Fruit fly (Drosophila melanogaster): Measurements from ENCODE around the gene CG4198.
A peak's percentile ranks its signal among the peaks of the same experiment; 100 is the strongest.

The CG4198 gene

DNA sequence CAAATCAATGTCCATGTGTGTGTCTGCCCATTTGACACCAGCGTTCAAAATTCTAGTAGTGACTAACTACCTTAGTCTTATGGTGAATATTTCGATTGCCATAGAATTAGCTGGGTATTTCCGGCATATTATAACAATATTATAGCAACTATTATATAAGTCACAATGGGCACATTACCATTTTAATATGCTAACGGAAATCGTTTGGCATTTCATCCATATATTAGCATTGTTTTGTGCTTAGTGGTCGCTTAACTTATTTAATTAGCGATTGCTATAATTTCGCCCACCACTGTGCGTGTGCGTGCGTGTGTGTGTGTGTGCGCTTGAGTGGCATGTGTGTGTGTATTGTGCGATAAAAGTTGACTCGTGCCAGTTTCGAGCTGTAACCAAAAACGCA is 23.7 kb downstream of the CG4198 start (continued):
- TF ChIP-seq tx (GFP tag; optimal IDR thresholded peaks at IDR 0.05) = no peak
- TF ChIP-seq CG17829 (tag; optimal IDR thresholded peaks at IDR 0.05) = peak; percentile 4
- TF ChIP-seq CG15269 (tag; optimal IDR thresholded peaks at IDR 0.05) = peak; percentile 58
- TF ChIP-seq CG10267 (tag; optimal IDR thresholded peaks at IDR 0.05) = no peak
- TF ChIP-seq CG17359 (tag; optimal IDR thresholded peaks at IDR 0.05) = peak; percentile 63
- no peak for TF ChIP-seq Dip3 (GFP tag; optimal IDR thresholded peaks at IDR 0.05)
- peak; percentile 37 for TF ChIP-seq schlank (tag; optimal IDR thresholded peaks at IDR 0.05)
- peak; percentile 35 for TF ChIP-seq zfh2 (GFP tag; optimal IDR thresholded peaks at IDR 0.05)
- 0 out of 2 replicates have a peak, but pooled peaks have one; percentile 27 for TF ChIP-seq onecut (GFP tag; IDR thresholded peaks at IDR 0.05)
- no peak for TF ChIP-seq cad (GFP tag; optimal IDR thresholded peaks at IDR 0.05)
- peak; percentile 21 for TF ChIP-seq nmo (GFP tag; optimal IDR thresholded peaks at IDR 0.05)
- peak; percentile 52; the same call in 1 of the 2 replicates for TF ChIP-seq Rfx (GFP tag; IDR thresholded peaks at IDR 0.05)
- TF ChIP-seq Abd-B (GFP tag; optimal IDR thresholded peaks at IDR 0.05) = peak; percentile 27
- peak; percentile 59 for TF ChIP-seq CG9817 (tag; optimal IDR thresholded peaks at IDR 0.05)
- peak; percentile 71 for TF ChIP-seq Hand (GFP tag; optimal IDR thresholded peaks at IDR 0.05)
- TF ChIP-seq Hr3 (GFP tag; optimal IDR thresholded peaks at IDR 0.05) = no peak
- no peak for TF ChIP-seq sens (GFP tag)

DNA sequence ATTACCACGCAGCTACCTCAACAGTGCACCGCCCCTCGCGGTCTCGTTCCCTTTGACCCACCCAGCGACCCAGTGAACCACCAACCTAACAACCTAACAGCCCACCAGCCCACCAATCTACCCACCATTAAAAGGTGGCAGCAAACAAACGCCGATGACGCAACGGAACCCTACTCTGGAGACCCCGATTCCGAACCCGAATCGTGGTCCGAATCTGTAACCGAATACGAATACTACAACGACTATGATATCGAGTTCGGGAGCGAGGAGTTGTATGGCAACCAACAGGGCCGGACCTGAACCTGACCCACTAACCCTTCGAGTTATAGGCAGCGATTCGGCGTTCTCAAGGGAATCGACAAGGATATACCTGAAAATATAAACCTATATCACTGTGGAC is 24.3 kb downstream of the CG4198 start:
- TF ChIP-seq CG13894 (tag; optimal IDR thresholded peaks at IDR 0.05) (peak; percentile 98), crol (GFP tag; IDR thresholded peaks at IDR 0.05) (peak; percentile 58), seq (GFP tag; IDR thresholded peaks at IDR 0.05) (no peak), Deaf1 (tag; optimal IDR thresholded peaks at IDR 0.05) (peak; percentile 53)

DNA sequence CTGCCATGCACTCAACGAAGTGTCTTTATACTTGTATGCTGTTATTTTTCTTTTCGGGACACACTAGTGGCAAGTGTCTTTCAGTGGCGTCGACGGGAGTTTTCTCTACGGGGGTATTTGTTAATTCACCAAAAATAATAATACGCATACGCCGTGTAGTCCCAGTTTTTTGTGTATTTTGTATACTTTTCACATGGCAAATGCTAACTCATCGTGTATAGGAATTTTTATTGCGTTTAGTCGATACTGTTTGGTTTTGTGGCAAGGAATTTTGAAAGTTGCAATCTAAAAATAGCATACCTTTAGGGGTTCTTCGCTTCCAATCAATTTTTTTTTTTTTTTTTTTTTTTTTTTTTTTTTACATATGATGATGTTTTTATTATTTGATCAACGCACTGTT is 25.4 kb downstream of the CG4198 start:
- TF ChIP-seq Sry-δ (GFP tag; optimal IDR thresholded peaks at IDR 0.05) (no peak), dmrt99B (tag; optimal IDR thresholded peaks at IDR 0.05) (peak; percentile 4), CG11504 (tag; optimal IDR thresholded peaks at IDR 0.05) (peak; percentile 13), gem (tag; optimal IDR thresholded peaks at IDR 0.05) (peak; percentile 17), CG15601 (tag; optimal IDR thresholded peaks at IDR 0.05) (no peak), CG18764 (GFP tag; optimal IDR thresholded peaks at IDR 0.05) (no peak), row (GFP tag; IDR thresholded peaks at IDR 0.05) (peak; percentile 28; the same call in 1 of the 3 replicates), Ptx1 (GFP tag; IDR thresholded peaks at IDR 0.05) (no peak), sens (GFP tag) (peak; percentile 57), dpn (GFP tag; optimal IDR thresholded peaks at IDR 0.05) (no peak), CG2678 (tag; optimal IDR thresholded peaks at IDR 0.05) (peak; percentile 12), CG9932 (GFP tag; IDR thresholded peaks at IDR 0.05) (peak; percentile 21; the same call in 1 of the 2 replicates), sisA (GFP tag; IDR thresholded peaks at IDR 0.05) (peak; percentile 19; the same call in 1 of the 2 replicates), CG13894 (tag; optimal IDR thresholded peaks at IDR 0.05) (peak; percentile 7), slbo (GFP tag; IDR thresholded peaks at IDR 0.05) (peak; percentile 42; the same call in 1 of the 2 replicates), Hmr (GFP tag; optimal IDR thresholded peaks at IDR 0.05) (peak; percentile 19), Med (GFP tag) (peak; percentile 70), Deaf1 (tag; optimal IDR thresholded peaks at IDR 0.05) (peak; percentile 7), dysf (GFP tag; IDR thresholded peaks at IDR 0.05) (0 out of 3 replicates have a peak, but pooled peaks have one; percentile 6), GATAe (GFP tag; conservative IDR thresholded peaks at IDR 0.05) (no peak), CG7372 (GFP tag; IDR thresholded peaks at IDR 0.05) (peak; percentile 34; the same call in 1 of the 2 replicates), Lim3 (GFP tag; IDR thresholded peaks at IDR 0.05) (no peak)
